Worm (Caenorhabditis elegans): Measurements from ENCODE around the gene C15C8.8.

DNA sequence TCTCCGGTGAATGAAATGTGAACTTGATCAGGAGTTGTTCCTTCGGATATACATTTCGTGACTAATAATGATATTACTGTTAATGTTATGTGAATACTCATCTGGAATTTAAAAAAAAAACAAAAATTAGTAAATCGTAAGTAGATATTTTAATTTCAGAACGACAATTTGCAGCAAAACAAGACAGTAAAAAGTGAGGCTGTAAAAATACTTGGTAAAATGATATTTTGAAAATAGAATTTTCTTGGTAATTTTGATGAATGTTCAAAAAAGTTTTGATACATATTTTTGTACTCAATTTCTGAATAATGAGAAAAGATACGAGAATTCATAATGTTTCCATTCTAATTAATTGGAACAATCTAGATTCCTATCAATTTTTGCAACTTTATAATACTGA is 7.4 kb upstream of the C15C8.8 start, which contains the start of gene papl-1:
- no peak for TF ChIP-seq F44E2.7 (GFP tag; IDR thresholded peaks at IDR 0.05)
- TF ChIP-seq ama-1 (optimal IDR thresholded peaks at IDR 0.05), result no peak
- no peak for TF ChIP-seq unc-39 (tag; optimal IDR thresholded peaks at IDR 0.05)
- no peak for TF ChIP-seq snpc-4 (tag; optimal IDR thresholded peaks at IDR 0.05)
- no peak for TF ChIP-seq ceh-20 (GFP tag; IDR thresholded peaks at IDR 0.05)
- no peak for TF ChIP-seq nhr-6 (tag; optimal IDR thresholded peaks at IDR 0.05)
- TF ChIP-seq lin-15B (tag; optimal IDR thresholded peaks at IDR 0.05), result no peak
- no peak for TF ChIP-seq dpl-1 (GFP tag; optimal IDR thresholded peaks at IDR 0.05)
- TF ChIP-seq zag-1 (tag; optimal IDR thresholded peaks at IDR 0.05), result no peak
- no peak for TF ChIP-seq skn-1 (tag; optimal IDR thresholded peaks at IDR 0.05)

Measured in whole organism, L4 larva.